Fruit fly (Drosophila melanogaster) whole organism, adult: ENCODE data around the gene CG5888.
A peak's percentile ranks its signal among the peaks of the same experiment; 100 is the strongest.

Source experiments
- CG11617 ChIP-seq: fragments of 200-800 bp; sonication (Bioruptor generic); optimal IDR thresholded peaks from 2 replicates; lab custom pipeline; 2017; ENCODE audit warnings: mild to moderate bottlenecking, missing biosample characterization, missing genetic modification reagents, missing genetic modification characterization
- CG12768 ChIP-seq: fragments of 200-800 bp; sonication (Bioruptor generic); optimal IDR thresholded peaks from 2 replicates; lab custom pipeline; 2017; ENCODE audit warnings: missing biosample characterization, missing genetic modification characterization, mild to moderate bottlenecking, moderate library complexity, missing genetic modification reagents
- CG14711 ChIP-seq: fragments of 200-800 bp; sonication (Bioruptor generic); optimal IDR thresholded peaks from 2 replicates; lab custom pipeline; 2018; ENCODE audit warnings: missing biosample characterization, mild to moderate bottlenecking, missing genetic modification characterization, moderate library complexity
- CG1620 ChIP-seq: fragments of 200-800 bp; sonication (Bioruptor generic); optimal IDR thresholded peaks from 2 replicates; lab custom pipeline; 2016; ENCODE audit warnings: missing biosample characterization, missing genetic modification characterization
- CG33017 ChIP-seq: fragments of 200-800 bp; sonication (Bioruptor generic); optimal IDR thresholded peaks from 2 replicates; lab custom pipeline; 2018; ENCODE audit warnings: missing biosample characterization, mild to moderate bottlenecking, missing genetic modification characterization, moderate library complexity
- CG5204 ChIP-seq: fragments of 200-800 bp; sonication (Bioruptor generic); optimal IDR thresholded peaks from 2 replicates; lab custom pipeline; 2016; ENCODE audit warnings: missing biosample characterization, missing genetic modification characterization
- CG7045 ChIP-seq: fragments of 200-800 bp; sonication (Bioruptor generic); optimal IDR thresholded peaks from 2 replicates; lab custom pipeline; 2017; ENCODE audit warnings: missing biosample characterization, mild to moderate bottlenecking, missing genetic modification characterization
- CG7101 ChIP-seq: fragments of 200-800 bp; sonication (Bioruptor generic); optimal IDR thresholded peaks from 2 replicates; lab custom pipeline; 2018; ENCODE audit warnings: missing biosample characterization, mild to moderate bottlenecking, missing genetic modification characterization, moderate library complexity
- Clk ChIP-seq: fragments of 200-800 bp; sonication (Bioruptor generic); optimal IDR thresholded peaks from 2 replicates; lab custom pipeline; 2017; ENCODE audit warnings: missing biosample characterization, missing genetic modification characterization
- Crg-1 ChIP-seq: fragments of 200-800 bp; sonication (Bioruptor generic); optimal IDR thresholded peaks from 2 replicates; lab custom pipeline; 2016; ENCODE audit warnings: missing biosample characterization, missing genetic modification characterization
- Hr96 ChIP-seq: fragments of 200-800 bp; sonication (Bioruptor generic); optimal IDR thresholded peaks from 2 replicates; lab custom pipeline; 2016; ENCODE audit warnings: missing biosample characterization, missing genetic modification characterization
- Mnt ChIP-seq: fragments of 200-800 bp; sonication (Bioruptor generic); optimal IDR thresholded peaks from 2 replicates; lab custom pipeline; 2016; ENCODE audit warnings: missing biosample characterization, mild to moderate bottlenecking, missing genetic modification characterization
- bab1 ChIP-seq: fragments of 200-800 bp; sonication (Bioruptor generic); optimal IDR thresholded peaks from 3 replicates; lab custom pipeline; 2019; ENCODE audit warnings: missing biosample characterization, mild to moderate bottlenecking, missing genetic modification characterization, moderate library complexity
- cic ChIP-seq: fragments of 200-800 bp; sonication (Bioruptor generic); optimal IDR thresholded peaks from 2 replicates; lab custom pipeline; 2017; ENCODE audit warnings: missing biosample characterization, mild to moderate bottlenecking, missing genetic modification characterization, moderate library complexity
- cnc ChIP-seq, 2 experiments: fragments of >200 bp; optimal IDR thresholded peaks; 2 replicates each; lab custom pipeline; 2017
- kay ChIP-seq: fragments of 200-800 bp; sonication (Bioruptor generic); peaks from one replicate; lab custom pipeline; 2016; ENCODE audit warnings: missing biosample characterization, missing genetic modification characterization, borderline replicate concordance
- ovo ChIP-seq: fragments of 200-800 bp; sonication (Bioruptor generic); optimal IDR thresholded peaks from 2 replicates; lab custom pipeline; 2016; ENCODE audit warnings: missing biosample characterization, missing genetic modification characterization
- pad ChIP-seq: fragments of 200-800 bp; sonication (Bioruptor generic); optimal IDR thresholded peaks from 3 replicates; lab custom pipeline; 2017; ENCODE audit warnings: missing biosample characterization, missing genetic modification characterization, mild to moderate bottlenecking, moderate library complexity, missing genetic modification reagents
- tj ChIP-seq: fragments of 200-800 bp; sonication (Bioruptor generic); optimal IDR thresholded peaks from 3 replicates; lab custom pipeline; 2017; ENCODE audit warnings: missing biosample characterization, mild to moderate bottlenecking, missing genetic modification characterization, moderate library complexity
- toe ChIP-seq: fragments of 200-800 bp; sonication (Bioruptor generic); optimal IDR thresholded peaks from 2 replicates; lab custom pipeline; 2016; ENCODE audit warnings: missing biosample characterization, missing genetic modification characterization

The CG5888 gene

DNA sequence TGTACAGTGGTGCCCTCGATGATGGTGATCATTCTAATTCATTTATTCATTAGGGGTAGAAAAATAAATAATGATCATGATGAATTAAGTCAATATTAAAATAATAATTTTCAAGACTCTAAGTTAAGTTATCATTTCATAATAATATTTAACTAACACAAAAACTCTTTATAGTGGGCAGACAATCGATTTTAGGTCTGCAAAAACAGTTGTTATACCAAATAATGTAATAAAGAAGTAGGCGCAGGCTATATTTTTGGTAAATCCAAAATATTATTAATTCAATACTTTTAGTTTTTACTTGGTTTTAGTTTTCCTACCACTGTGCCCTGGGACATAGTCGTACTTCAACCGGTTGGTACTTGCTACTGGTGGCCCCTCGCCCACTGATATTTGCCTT lies 12.6 kb downstream of the CG5888 start:
- TF ChIP-seq CG7101 (tag; lab: Kevin White, UChicago), result no peak
- TF ChIP-seq toe, result no peak
- TF ChIP-seq kay (GFP tag; lab: Kevin White, UChicago), result no peak
- TF ChIP-seq CG7045, result no peak
- no peak for TF ChIP-seq Hr96 (GFP tag; lab: Kevin White, UChicago)
- TF ChIP-seq ovo (GFP tag; lab: Kevin White, UChicago), result no peak
- no peak for TF ChIP-seq CG5204
- TF ChIP-seq Mnt (GFP tag; lab: Kevin White, UChicago), result no peak
- no peak for TF ChIP-seq Crg-1 (GFP tag; lab: Kevin White, UChicago)
- TF ChIP-seq Clk (GFP tag; lab: Kevin White, UChicago), result no peak
- TF ChIP-seq CG12768 (GFP tag; lab: Kevin White, UChicago), result no peak
- TF ChIP-seq tj (GFP tag; lab: Kevin White, UChicago), result no peak
- no peak for TF ChIP-seq CG11617 (GFP tag; lab: Kevin White, UChicago)
- TF ChIP-seq cic (GFP tag; lab: Kevin White, UChicago), result no peak
- no peak for TF ChIP-seq CG1620 (GFP tag; lab: Kevin White, UChicago)
- TF ChIP-seq bab1 (GFP tag; lab: Kevin White, UChicago), result no peak
- TF ChIP-seq cnc (optimal IDR thresholded peaks at IDR 0.05; lab: Kevin White, UChicago), result no peak
- no peak for TF ChIP-seq CG33017
- no peak for TF ChIP-seq pad (GFP tag; lab: Kevin White, UChicago)

DNA sequence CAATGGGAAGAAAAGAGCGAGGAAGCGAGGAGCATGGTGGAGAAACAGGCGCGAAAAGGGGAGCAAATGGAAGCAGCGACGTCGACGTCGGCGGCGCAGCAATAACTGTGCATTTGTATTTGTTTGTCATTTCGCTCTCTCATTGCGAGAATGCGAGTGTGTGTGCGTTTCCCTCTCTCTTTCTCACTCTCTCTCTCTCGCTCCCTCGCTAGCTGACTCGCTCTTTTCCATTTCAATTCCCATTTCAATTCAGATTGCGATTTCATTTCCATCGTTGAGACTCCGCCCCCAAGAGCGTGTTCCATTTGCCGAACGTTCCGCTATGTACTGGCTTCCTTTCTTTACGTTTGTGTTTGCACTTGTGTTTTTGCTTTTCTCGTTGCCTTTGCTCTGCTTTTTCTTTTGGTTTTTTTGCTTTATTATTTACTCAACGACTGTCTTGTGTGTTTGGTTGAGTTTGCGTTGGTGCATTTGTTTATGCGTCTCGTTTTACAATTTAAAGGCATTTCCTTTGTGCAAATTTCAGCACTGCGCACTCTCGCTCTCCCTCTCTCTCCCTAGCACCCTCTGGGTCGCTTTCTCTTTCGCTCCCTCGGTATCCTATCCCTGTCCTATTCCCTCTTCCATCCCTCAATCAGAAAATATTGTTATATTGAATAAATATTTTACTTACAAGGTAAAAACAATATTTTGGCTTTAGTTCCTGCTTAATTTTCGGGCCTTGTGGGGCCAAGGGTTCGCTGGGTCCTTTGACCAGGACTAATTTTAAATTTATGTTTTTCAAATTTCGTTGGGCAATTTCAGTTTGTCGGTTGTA lies 25.4 kb downstream of the CG5888 start:
- TF ChIP-seq kay (GFP tag; lab: Kevin White, UChicago) (peak; percentile 1), cic (GFP tag; lab: Kevin White, UChicago) (no peak), tj (GFP tag; lab: Kevin White, UChicago) (no peak), pad (GFP tag; lab: Kevin White, UChicago) (peak; percentile 42), Clk (GFP tag; lab: Kevin White, UChicago) (no peak), CG11617 (GFP tag; lab: Kevin White, UChicago) (no peak), toe (no peak), cnc (optimal IDR thresholded peaks at IDR 0.05; lab: Kevin White, UChicago) (no peak), CG1620 (GFP tag; lab: Kevin White, UChicago) (no peak), ovo (GFP tag; lab: Kevin White, UChicago) (no peak)

DNA sequence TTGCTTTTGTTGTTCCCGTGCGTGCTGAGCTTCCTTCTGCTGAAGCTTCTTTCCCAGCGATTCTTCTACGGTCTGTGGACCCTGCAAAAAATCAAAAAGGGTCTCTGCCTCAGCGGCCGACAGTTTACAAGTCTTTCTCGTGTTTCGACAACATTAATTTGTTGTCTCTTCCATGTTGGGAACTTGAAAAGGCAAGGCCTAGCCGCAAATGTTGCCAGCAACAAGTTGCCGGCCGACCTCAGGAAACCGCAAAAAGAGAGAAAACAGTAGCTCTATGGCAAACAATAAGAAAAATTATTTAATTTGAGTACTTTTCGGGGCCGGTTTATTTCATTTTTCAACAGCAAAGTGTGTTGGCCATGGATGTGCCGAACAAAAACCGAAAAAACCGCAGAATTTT lies 34.5 kb downstream of the CG5888 start:
- TF ChIP-seq cnc (optimal IDR thresholded peaks at IDR 0.05; lab: Kevin White, UChicago) (no peak), toe (no peak), CG7045 (no peak)

DNA sequence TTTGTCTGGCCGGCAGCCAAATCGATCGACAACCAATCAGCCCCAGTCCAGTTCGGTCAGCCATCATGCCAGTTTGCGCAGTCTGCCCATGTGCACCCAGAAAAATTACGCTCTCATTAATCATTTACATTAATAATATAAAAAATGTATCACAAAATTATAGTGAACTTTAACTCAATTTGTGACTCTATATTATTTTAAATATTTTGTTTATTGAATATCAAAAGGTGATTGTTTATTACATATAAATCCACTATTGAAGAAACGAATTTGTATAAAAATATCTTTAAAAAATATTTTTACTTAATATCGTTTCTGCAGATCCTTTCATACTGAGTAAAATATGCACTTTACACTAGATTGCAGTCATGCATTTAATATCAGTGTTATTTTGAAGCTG lies 41.0 kb downstream of the CG5888 start:
- TF ChIP-seq CG7101 (tag; lab: Kevin White, UChicago) (no peak), Mnt (GFP tag; lab: Kevin White, UChicago) (no peak), tj (GFP tag; lab: Kevin White, UChicago) (no peak), bab1 (GFP tag; lab: Kevin White, UChicago) (no peak), CG7045 (no peak), CG14711 (tag; lab: Kevin White, UChicago) (no peak), Hr96 (GFP tag; lab: Kevin White, UChicago) (no peak), pad (GFP tag; lab: Kevin White, UChicago) (no peak)

DNA sequence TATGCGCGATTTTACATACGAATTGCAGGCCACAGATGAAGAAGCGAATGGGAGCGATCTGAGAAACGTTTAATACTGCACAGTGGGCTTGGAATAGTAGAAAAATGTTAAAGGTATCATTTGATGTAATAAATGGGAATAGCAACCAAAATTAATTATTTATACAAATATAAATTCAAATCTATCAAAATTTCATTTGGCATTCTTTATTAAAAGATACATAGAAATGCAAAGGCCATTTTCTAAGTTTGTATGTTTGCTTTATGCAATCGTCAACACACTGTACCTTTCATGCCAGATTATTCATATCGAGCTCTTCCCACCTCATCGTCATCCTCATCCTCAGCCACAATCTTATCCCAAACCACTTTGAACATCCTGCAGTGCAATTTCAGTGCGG lies 41.7 kb downstream of the CG5888 start:
- TF ChIP-seq cnc (optimal IDR thresholded peaks at IDR 0.05; lab: Kevin White, UChicago) (no peak), CG7101 (tag; lab: Kevin White, UChicago) (no peak), CG11617 (GFP tag; lab: Kevin White, UChicago) (no peak)

DNA sequence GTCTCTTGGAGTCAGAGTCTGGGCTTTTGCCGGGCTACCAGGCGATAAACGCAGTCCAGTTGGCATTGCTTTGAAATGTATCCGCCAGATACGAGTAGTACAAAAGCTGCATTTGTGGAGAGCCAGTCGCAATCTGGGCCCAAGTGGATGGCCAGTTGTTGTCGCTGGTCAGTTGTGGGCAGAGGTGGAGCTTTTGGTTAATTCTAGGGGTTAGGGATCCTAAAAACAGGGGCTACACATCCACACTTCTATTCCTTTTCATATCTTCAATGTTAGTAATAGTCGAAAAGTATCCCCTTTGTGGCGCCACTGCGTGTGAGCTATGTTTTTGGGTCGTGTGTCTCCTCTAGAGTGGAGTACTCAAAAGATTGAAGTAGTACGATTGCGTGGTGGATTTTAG lies 45.8 kb downstream of the CG5888 start:
- TF ChIP-seq Clk (GFP tag; lab: Kevin White, UChicago) (no peak), bab1 (GFP tag; lab: Kevin White, UChicago) (no peak), CG14711 (tag; lab: Kevin White, UChicago) (no peak), Hr96 (GFP tag; lab: Kevin White, UChicago) (no peak), toe (no peak), cnc (optimal IDR thresholded peaks at IDR 0.05; lab: Kevin White, UChicago) (no peak), Crg-1 (GFP tag; lab: Kevin White, UChicago) (no peak), CG11617 (GFP tag; lab: Kevin White, UChicago) (no peak), CG12768 (GFP tag; lab: Kevin White, UChicago) (no peak), CG7101 (tag; lab: Kevin White, UChicago) (no peak), pad (GFP tag; lab: Kevin White, UChicago) (no peak), CG7045 (no peak), CG33017 (no peak), CG1620 (GFP tag; lab: Kevin White, UChicago) (no peak), CG5204 (no peak), tj (GFP tag; lab: Kevin White, UChicago) (no peak), cic (GFP tag; lab: Kevin White, UChicago) (no peak), Mnt (GFP tag; lab: Kevin White, UChicago) (no peak), kay (GFP tag; lab: Kevin White, UChicago) (no peak)
